Worm (Caenorhabditis elegans) whole organism, young adult: ENCODE measurements around the gene cul-6.

Experiments
- ama-1 ChIP-seq, 3 experiments: fragments of 150-350 bp in 1 of 3; sonication (generic microtip) in 2 of 3; optimal IDR thresholded peaks; 2 replicates each; lab custom pipeline; 2014 to 2018; ENCODE audit warnings: missing biosample characterization in 2 of 3, missing genetic modification characterization in 2 of 3, missing genetic modification reagents in 2 of 3
- atf-7 ChIP-seq: sonication (generic microtip); optimal IDR thresholded peaks from 2 replicates; lab custom pipeline; 2017; ENCODE audit warnings: mild to moderate bottlenecking, missing genetic modification characterization, missing compliant biosample characterization
- dpl-1 ChIP-seq: fragments of 150-350 bp; optimal IDR thresholded peaks from 2 replicates; lab custom pipeline; 2014; ENCODE audit warnings: missing biosample characterization, missing genetic modification reagents, missing genetic modification characterization
- nfya-1 ChIP-seq: sonication (generic microtip); optimal IDR thresholded peaks from 2 replicates; lab custom pipeline; 2017; ENCODE audit warnings: antibody characterized with exemption, missing compliant biosample characterization, missing genetic modification characterization, borderline replicate concordance; ENCODE audit not compliant: insufficient read depth
- sea-2 ChIP-seq: fragments of 200-800 bp; sonication (Bioruptor generic); IDR thresholded peaks from 2 replicates; pipeline ENCODE4 v1.3.6; 2022; ENCODE audit warnings: missing genetic modification characterization, missing compliant biosample characterization
- tbp1 ChIP-seq: fragments of 200-800 bp; sonication (Bioruptor generic); optimal IDR thresholded peaks from 2 replicates; lab custom pipeline; 2018; ENCODE audit warnings: mild to moderate bottlenecking, missing genetic modification characterization, missing compliant biosample characterization
- unc-130 ChIP-seq: sonication (generic microtip); optimal IDR thresholded peaks from 2 replicates; lab custom pipeline; 2016; ENCODE audit warnings: missing genetic modification reagents, missing genetic modification characterization, missing compliant biosample characterization
- unc-62 ChIP-seq: fragments of 150-350 bp; optimal IDR thresholded peaks from 2 replicates; lab custom pipeline; 2014; ENCODE audit warnings: missing biosample characterization, missing genetic modification reagents, missing genetic modification characterization
- zim-3 ChIP-seq: sonication (generic microtip); optimal IDR thresholded peaks from 2 replicates; lab custom pipeline; 2017; ENCODE audit warnings: mild to moderate bottlenecking, missing genetic modification characterization, moderate library complexity, missing compliant biosample characterization
- ztf-28 ChIP-seq: fragments of 200-800 bp; sonication (Bioruptor generic); IDR thresholded peaks from 2 replicates; pipeline ENCODE4 v1.3.6; 2022; ENCODE audit warnings: missing genetic modification reagents, missing genetic modification characterization, missing compliant biosample characterization

ce11 chrIV:12545393-12545792, 44.9 kb downstream of the cul-6 start:
- TF ChIP-seq atf-7 (tag; lab: Kevin White, UChicago) (no peak), zim-3 (no peak), unc-130 (GFP tag; lab: Kevin White, UChicago) (no peak), ama-1 (optimal IDR thresholded peaks at IDR 0.05; lab: Kevin White, UChicago) (no peak), ama-1 (GFP tag; optimal IDR thresholded peaks at IDR 0.05; lab: Kevin White, UChicago) (no peak), ztf-28 (GFP tag; lab: Robert Waterston, UW) (no peak), nfya-1 (tag; lab: Kevin White, UChicago) (no peak), tbp1 (no peak), dpl-1 (no peak), unc-62 (GFP tag; lab: Kevin White, UChicago) (no peak), sea-2 (GFP tag; lab: Robert Waterston, UW) (no peak)
